Worm (Caenorhabditis elegans) whole organism, early embryonic: ENCODE data around the gene C28H8.5.

ENCODE experiments used
- aly-1 ChIP-seq: sonication (generic microtip); optimal IDR thresholded peaks from 2 replicates; lab custom pipeline; 2016; ENCODE audit warnings: missing genetic modification characterization, missing compliant biosample characterization
- ama-1 ChIP-seq: fragments of 150-350 bp; optimal IDR thresholded peaks from 2 replicates; lab custom pipeline; 2014
- ceh-13 ChIP-seq: fragments of 200-800 bp; sonication (Bioruptor generic); optimal IDR thresholded peaks from 2 replicates; lab custom pipeline; 2018; ENCODE audit warnings: mild to moderate bottlenecking, missing genetic modification characterization, missing compliant biosample characterization
- ceh-36 ChIP-seq: sonication (generic microtip); optimal IDR thresholded peaks from 2 replicates; lab custom pipeline; 2016; ENCODE audit warnings: missing genetic modification characterization, inconsistent platforms, missing compliant biosample characterization
- ets-7 ChIP-seq: sonication (generic microtip); optimal IDR thresholded peaks from 2 replicates; lab custom pipeline; 2016; ENCODE audit warnings: missing genotype, missing genetic modification characterization, missing compliant biosample characterization
- flt-1 ChIP-seq: fragments of 200-800 bp; sonication (Bioruptor generic); IDR thresholded peaks from 2 replicates; pipeline ENCODE4 v1.3.6; 2022; ENCODE audit warnings: missing genetic modification characterization, missing compliant biosample characterization
- hmg-4 ChIP-seq: fragments of 200-800 bp; sonication (Bioruptor generic); optimal IDR thresholded peaks from 2 replicates; lab custom pipeline; 2018; ENCODE audit warnings: mild to moderate bottlenecking, missing genetic modification characterization, missing compliant biosample characterization
- hnd-1 ChIP-seq: sonication (generic microtip); optimal IDR thresholded peaks from 2 replicates; lab custom pipeline; 2016; ENCODE audit warnings: missing genetic modification characterization, missing compliant biosample characterization
- sea-1 ChIP-seq: fragments of 200-800 bp; sonication (Bioruptor generic); conservative IDR thresholded peaks from 2 replicates; pipeline ENCODE4 v1.3.6; 2022; ENCODE audit warnings: missing genetic modification characterization, missing compliant biosample characterization
- tbx-37 ChIP-seq: fragments of 200-800 bp; sonication (Bioruptor generic); conservative IDR thresholded peaks from 2 replicates; pipeline ENCODE4 v1.3.6; 2022; ENCODE audit warnings: missing genetic modification reagents, missing genetic modification characterization, missing compliant biosample characterization
- tra-4 ChIP-seq: sonication (generic microtip); optimal IDR thresholded peaks from 2 replicates; lab custom pipeline; 2017; ENCODE audit warnings: missing genetic modification characterization, missing compliant biosample characterization

- TF ChIP-seq ama-1 (lab: Kevin White, UChicago) = no peak
- TF ChIP-seq ceh-13 (GFP tag; lab: Kevin White, UChicago) = no peak
- no peak for TF ChIP-seq ceh-36 (tag; lab: Kevin White, UChicago)
- no peak for TF ChIP-seq flt-1
- no peak for TF ChIP-seq hmg-4
- no peak for TF ChIP-seq tbx-37 (GFP tag; lab: Robert Waterston, UW)
- TF ChIP-seq tra-4 (tag; lab: Kevin White, UChicago) = no peak
- TF ChIP-seq ets-7 (tag; lab: Kevin White, UChicago) = no peak
- TF ChIP-seq aly-1 (tag; lab: Kevin White, UChicago) = no peak
- TF ChIP-seq hnd-1 (tag; lab: Kevin White, UChicago) = no peak
- no peak for TF ChIP-seq sea-1 (GFP tag; lab: Robert Waterston, UW)
Observed at ce11 chrIII:5859008-5859407, 25.1 kb upstream of the C28H8.5 start, which contains the start of gene dpf-4.
